Worm (Caenorhabditis elegans) whole organism, L2 larva: Measurements from ENCODE around the gene zip-8.

ENCODE experiments used
- aly-2 ChIP-seq: fragments of 150-350 bp; optimal IDR thresholded peaks from 2 replicates; lab custom pipeline; 2014; ENCODE audit warnings: missing biosample characterization, missing genetic modification characterization
- ama-1 ChIP-seq: fragments of 150-350 bp; optimal IDR thresholded peaks from 2 replicates; lab custom pipeline; 2018; ENCODE audit warnings: inconsistent platforms
- mab-5 ChIP-seq: fragments of 150-350 bp; optimal IDR thresholded peaks from 2 replicates; lab custom pipeline; 2014; ENCODE audit warnings: missing biosample characterization, missing genetic modification characterization
- nhr-11 ChIP-seq: fragments of 150-350 bp; optimal IDR thresholded peaks from 2 replicates; lab custom pipeline; 2014; ENCODE audit warnings: missing biosample characterization, missing genetic modification characterization
- nhr-237 ChIP-seq: fragments of 150-350 bp; optimal IDR thresholded peaks from 2 replicates; lab custom pipeline; 2014; ENCODE audit warnings: missing biosample characterization, missing genetic modification characterization
- nhr-6 ChIP-seq: fragments of 150-350 bp; optimal IDR thresholded peaks from 2 replicates; lab custom pipeline; 2014; ENCODE audit warnings: missing biosample characterization, missing genetic modification characterization
- unc-39 ChIP-seq: fragments of 150-350 bp; optimal IDR thresholded peaks from 2 replicates; lab custom pipeline; 2014; ENCODE audit warnings: missing biosample characterization, missing genetic modification characterization
- unc-55 ChIP-seq: fragments of 150-350 bp; sonication (generic microtip); optimal IDR thresholded peaks from 3 replicates; lab custom pipeline; 2014; ENCODE audit warnings: missing biosample characterization, missing genetic modification reagents, missing genetic modification characterization
- unc-62 ChIP-seq: fragments of 150-350 bp; optimal IDR thresholded peaks from 2 replicates; lab custom pipeline; 2014; ENCODE audit warnings: missing biosample characterization, missing genetic modification reagents, missing genetic modification characterization
- zag-1 ChIP-seq: fragments of 150-350 bp; optimal IDR thresholded peaks from 2 replicates; lab custom pipeline; 2014; ENCODE audit warnings: missing biosample characterization, missing genetic modification characterization
- ztf-4 ChIP-seq: fragments of 150-350 bp; optimal IDR thresholded peaks from 2 replicates; lab custom pipeline; 2014; ENCODE audit warnings: missing biosample characterization, missing genetic modification characterization

DNA sequence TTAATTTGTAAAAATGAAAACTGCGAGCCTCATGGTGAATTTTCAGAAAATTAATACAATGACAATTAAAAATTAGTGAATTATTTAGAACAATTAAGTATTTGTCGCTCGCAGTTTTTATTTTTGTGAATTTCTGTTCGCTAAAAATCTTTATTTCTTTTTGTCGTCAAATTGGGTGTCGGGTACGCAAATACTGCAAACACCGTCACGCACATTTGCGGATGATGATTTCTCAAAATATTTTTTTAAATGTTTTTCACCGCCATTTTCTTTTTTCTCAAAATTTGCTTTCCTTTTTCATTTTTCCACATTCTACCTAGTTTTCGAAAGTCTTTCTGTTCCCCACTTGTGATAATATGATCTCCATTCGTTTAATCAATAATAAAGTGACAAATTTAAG lies 10.2 kb downstream of the zip-8 start:
- TF ChIP-seq aly-2 (no peak), mab-5 (tag; lab: Kevin White, UChicago) (no peak), unc-62 (no peak), zag-1 (tag; lab: Kevin White, UChicago) (no peak), unc-39 (tag; lab: Kevin White, UChicago) (no peak), ama-1 (lab: Kevin White, UChicago) (no peak), nhr-237 (tag; lab: Kevin White, UChicago) (no peak), ztf-4 (tag; lab: Kevin White, UChicago) (no peak), nhr-11 (no peak), nhr-6 (tag; lab: Kevin White, UChicago) (no peak), unc-55 (GFP tag; lab: Kevin White, UChicago) (peak; percentile 78)
